Worm (Caenorhabditis elegans) whole organism, L3 larva: ENCODE data around the gene F46B6.13.

Experiments used
- ZK546.5 ChIP-seq: sonication (generic microtip); optimal IDR thresholded peaks from 2 replicates; lab custom pipeline; 2017; ENCODE audit warnings: missing biosample characterization, missing genetic modification characterization
- aly-2 ChIP-seq: fragments of 150-350 bp; optimal IDR thresholded peaks from 2 replicates; lab custom pipeline; 2014; ENCODE audit warnings: missing biosample characterization, missing genetic modification characterization
- ama-1 ChIP-seq: fragments of 150-350 bp; optimal IDR thresholded peaks from 2 replicates; lab custom pipeline; 2018
- ceh-16 ChIP-seq: sonication (generic microtip); optimal IDR thresholded peaks from 2 replicates; lab custom pipeline; 2017; ENCODE audit warnings: missing biosample characterization, missing genetic modification characterization
- ceh-28 ChIP-seq: fragments of 150-350 bp; optimal IDR thresholded peaks from 2 replicates; lab custom pipeline; 2014; ENCODE audit warnings: missing biosample characterization, missing genetic modification reagents, missing genetic modification characterization
- ceh-82 ChIP-seq: fragments of 150-350 bp; optimal IDR thresholded peaks from 2 replicates; lab custom pipeline; 2014; ENCODE audit warnings: missing biosample characterization, missing genetic modification characterization
- ceh-9 ChIP-seq: sonication (generic microtip); optimal IDR thresholded peaks from 2 replicates; lab custom pipeline; 2018; ENCODE audit warnings: missing biosample characterization, missing genetic modification characterization
- daf-12 ChIP-seq: fragments of 150-350 bp; optimal IDR thresholded peaks from 2 replicates; lab custom pipeline; 2014; ENCODE audit warnings: missing biosample characterization, missing genetic modification reagents, missing genetic modification characterization
- egl-27 ChIP-seq: sonication (generic microtip); optimal IDR thresholded peaks from 4 replicates; lab custom pipeline; 2017; ENCODE audit warnings: missing biosample characterization, missing genetic modification reagents, missing genetic modification characterization
- elt-1 ChIP-seq: fragments of 150-350 bp; optimal IDR thresholded peaks from 2 replicates; lab custom pipeline; 2014; ENCODE audit warnings: missing biosample characterization, missing genetic modification characterization
- fkh-10 ChIP-seq: sonication (generic microtip); optimal IDR thresholded peaks from 2 replicates; lab custom pipeline; 2017; ENCODE audit warnings: missing biosample characterization, missing genetic modification reagents, missing genetic modification characterization
- fos-1 ChIP-seq: fragments of 150-350 bp; optimal IDR thresholded peaks from 2 replicates; lab custom pipeline; 2014; ENCODE audit warnings: missing biosample characterization, missing genetic modification characterization
- hmg-11 ChIP-seq: sonication (generic microtip); optimal IDR thresholded peaks from 2 replicates; lab custom pipeline; 2016; ENCODE audit warnings: missing genetic modification characterization, missing compliant biosample characterization
- lin-15B ChIP-seq: fragments of 150-350 bp; optimal IDR thresholded peaks from 2 replicates; lab custom pipeline; 2014; ENCODE audit warnings: missing biosample characterization, missing genetic modification characterization
- lin-39 ChIP-seq: fragments of 150-350 bp; optimal IDR thresholded peaks from 2 replicates; lab custom pipeline; 2018; ENCODE audit warnings: missing biosample characterization, missing genetic modification reagents, missing genetic modification characterization
- mdl-1 ChIP-seq: fragments of 150-350 bp; optimal IDR thresholded peaks from 2 replicates; lab custom pipeline; 2014; ENCODE audit warnings: missing biosample characterization, missing genetic modification characterization
- nfya-1 ChIP-seq: sonication (generic microtip); optimal IDR thresholded peaks from 2 replicates; lab custom pipeline; 2017; ENCODE audit warnings: missing genetic modification characterization, mild to moderate bottlenecking, missing compliant biosample characterization, antibody characterized with exemption, moderate library complexity; ENCODE audit not compliant: insufficient read depth
- nhr-11 ChIP-seq: fragments of 150-350 bp; optimal IDR thresholded peaks from 2 replicates; lab custom pipeline; 2014; ENCODE audit warnings: missing biosample characterization, missing genetic modification characterization
- nhr-12 ChIP-seq: fragments of 150-350 bp; optimal IDR thresholded peaks from 2 replicates; lab custom pipeline; 2014; ENCODE audit warnings: missing biosample characterization, missing genetic modification characterization
- nhr-237 ChIP-seq: fragments of 150-350 bp; optimal IDR thresholded peaks from 2 replicates; lab custom pipeline; 2014; ENCODE audit warnings: missing biosample characterization, missing genetic modification characterization
- nhr-25 ChIP-seq: sonication (generic microtip); optimal IDR thresholded peaks from 2 replicates; lab custom pipeline; 2017; ENCODE audit warnings: missing biosample characterization, missing genetic modification characterization
- nhr-28 ChIP-seq: fragments of 150-350 bp; optimal IDR thresholded peaks from 2 replicates; lab custom pipeline; 2014; ENCODE audit warnings: missing biosample characterization, missing genetic modification characterization
- nhr-43 ChIP-seq: sonication (generic microtip); optimal IDR thresholded peaks from 2 replicates; lab custom pipeline; 2016; ENCODE audit warnings: mild to moderate bottlenecking, missing genetic modification characterization, missing compliant biosample characterization; ENCODE audit not compliant: poor library complexity, severe bottlenecking
- nhr-67 ChIP-seq: fragments of 150-350 bp; optimal IDR thresholded peaks from 2 replicates; lab custom pipeline; 2014; ENCODE audit warnings: missing biosample characterization, missing genetic modification characterization
- nhr-76 ChIP-seq: fragments of 150-350 bp; sonication (generic microtip); optimal IDR thresholded peaks from 5 replicates; lab custom pipeline; 2014; ENCODE audit warnings: missing biosample characterization, missing genetic modification characterization
- nhr-77 ChIP-seq: fragments of 150-350 bp; optimal IDR thresholded peaks from 2 replicates; lab custom pipeline; 2014; ENCODE audit warnings: missing biosample characterization, missing genetic modification characterization
- pha-4 ChIP-seq: fragments of 150-350 bp; optimal IDR thresholded peaks from 2 replicates; lab custom pipeline; 2014; ENCODE audit warnings: missing biosample characterization, missing genetic modification reagents, missing genetic modification characterization
- skn-1 ChIP-seq: fragments of 150-350 bp; optimal IDR thresholded peaks from 2 replicates; lab custom pipeline; 2014; ENCODE audit warnings: missing biosample characterization, missing genetic modification characterization
- tbx-2 ChIP-seq: sonication (generic microtip); optimal IDR thresholded peaks from 2 replicates; lab custom pipeline; 2016; ENCODE audit warnings: mild to moderate bottlenecking, missing genetic modification characterization, missing compliant biosample characterization
- unc-39 ChIP-seq: sonication (generic microtip); optimal IDR thresholded peaks from 4 replicates; lab custom pipeline; 2017; ENCODE audit warnings: missing biosample characterization, missing genetic modification characterization
- unc-62 ChIP-seq: fragments of 150-350 bp; sonication (generic microtip); optimal IDR thresholded peaks from 4 replicates; lab custom pipeline; 2014; ENCODE audit warnings: missing biosample characterization, missing genetic modification reagents, missing genetic modification characterization
- zag-1 ChIP-seq: fragments of 150-350 bp; optimal IDR thresholded peaks from 2 replicates; lab custom pipeline; 2014; ENCODE audit warnings: missing biosample characterization, missing genetic modification characterization
- ztf-11 ChIP-seq: fragments of 150-350 bp; optimal IDR thresholded peaks from 2 replicates; lab custom pipeline; 2014; ENCODE audit warnings: missing biosample characterization, missing genetic modification characterization
- ztf-4 ChIP-seq: fragments of 150-350 bp; optimal IDR thresholded peaks from 2 replicates; lab custom pipeline; 2014; ENCODE audit warnings: missing biosample characterization, missing genetic modification characterization

The F46B6.13 gene

ce11 chrV:9782045-9782444 lies 16.9 kb downstream of the F46B6.13 start:
- TF ChIP-seq egl-27 (tag; lab: Kevin White, UChicago) (no peak), nhr-28 (tag; lab: Kevin White, UChicago) (no peak), nhr-12 (tag; lab: Kevin White, UChicago) (no peak), ceh-16 (tag; lab: Kevin White, UChicago) (no peak), elt-1 (tag; lab: Kevin White, UChicago) (no peak)

DNA sequence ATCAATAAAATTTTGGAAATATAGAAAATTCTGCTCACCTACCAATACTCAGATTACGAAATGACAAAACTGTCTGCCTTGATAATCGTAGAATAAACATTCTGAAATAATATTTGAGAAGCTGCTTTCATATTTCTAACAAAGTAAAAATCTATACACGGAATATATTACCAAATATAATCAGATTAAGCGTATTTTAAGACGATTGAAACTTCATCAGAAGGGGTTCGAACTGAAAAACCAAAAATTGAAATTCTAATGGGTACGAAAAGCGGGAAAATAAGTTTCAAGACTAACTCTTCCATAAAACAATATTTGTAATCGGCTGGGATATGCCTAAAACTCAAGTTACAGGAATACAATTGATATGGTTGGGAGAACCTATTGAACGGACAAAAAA lies 19.6 kb downstream of the F46B6.13 start, which contains the start of gene F46B6.4:
TSS of gene F46B6.4 (minus strand) at position 101 of the 400 bp plus-strand sequence.
- TF ChIP-seq skn-1 (tag; lab: Kevin White, UChicago), result no peak
- no peak for TF ChIP-seq nhr-28 (tag; lab: Kevin White, UChicago)
- TF ChIP-seq tbx-2 (tag; lab: Kevin White, UChicago), result no peak
- no peak for TF ChIP-seq hmg-11 (tag; lab: Kevin White, UChicago)
- no peak for TF ChIP-seq lin-15B (tag; lab: Kevin White, UChicago)
- no peak for TF ChIP-seq ama-1 (lab: Kevin White, UChicago)
- TF ChIP-seq nhr-237 (tag; lab: Kevin White, UChicago), result no peak
- no peak for TF ChIP-seq nhr-11 (tag; lab: Kevin White, UChicago)
- no peak for TF ChIP-seq ceh-16 (tag; lab: Kevin White, UChicago)
- no peak for TF ChIP-seq ztf-11 (tag; lab: Kevin White, UChicago)
- no peak for TF ChIP-seq ceh-82 (tag; lab: Kevin White, UChicago)

- TF ChIP-seq ceh-28 (no peak), ztf-11 (tag; lab: Kevin White, UChicago) (no peak), unc-62 (no peak), ceh-16 (tag; lab: Kevin White, UChicago) (no peak), ZK546.5 (no peak), fkh-10 (GFP tag; lab: Kevin White, UChicago) (no peak), nhr-43 (no peak), nhr-77 (tag; lab: Kevin White, UChicago) (no peak), nhr-237 (tag; lab: Kevin White, UChicago) (no peak), zag-1 (no peak), pha-4 (tag; lab: Kevin White, UChicago) (no peak), unc-39 (no peak), tbx-2 (tag; lab: Kevin White, UChicago) (no peak), nfya-1 (tag; lab: Kevin White, UChicago) (no peak), fos-1 (tag; lab: Kevin White, UChicago) (no peak), lin-39 (tag; lab: Kevin White, UChicago) (no peak)
- TF ChIP-seq, all 47 proteins: peak for 0
Measured at ce11 chrV:9777645-9778044, 21.3 kb downstream of the F46B6.13 start, which contains the start of gene smg-4. TSS of gene smg-4 (minus strand) at chrV:9777745.

ce11 chrV:9775734-9776133 lies 23.2 kb downstream of the F46B6.13 start, which contains the start of gene F46B6.12:
TSS of gene F46B6.12 (minus strand) at chrV:9775834.
- TF ChIP-seq elt-1 (tag; lab: Kevin White, UChicago), result no peak
- no peak for TF ChIP-seq nhr-237 (tag; lab: Kevin White, UChicago)
- TF ChIP-seq lin-15B (tag; lab: Kevin White, UChicago), result no peak
- TF ChIP-seq ceh-82 (tag; lab: Kevin White, UChicago), result no peak
- TF ChIP-seq ceh-9 (tag; lab: Kevin White, UChicago), result no peak
- TF ChIP-seq daf-12 (tag; lab: Kevin White, UChicago), result no peak
- no peak for TF ChIP-seq ZK546.5
- TF ChIP-seq, all 47 proteins: peak for 0

ce11 chrV:9771970-9772369 lies 27.0 kb downstream of the F46B6.13 start, which contains the start of gene F46B6.2:
TSS of gene F46B6.2 (plus strand) at chrV:9772285.
- TF ChIP-seq ceh-28 (no peak), nhr-25 (tag; lab: Kevin White, UChicago) (no peak), zag-1 (no peak)

ce11 chrV:9771311-9771710 lies 27.7 kb downstream of the F46B6.13 start:
- TF ChIP-seq nhr-237 (tag; lab: Kevin White, UChicago) (no peak), nhr-67 (no peak), zag-1 (no peak), nhr-76 (no peak), skn-1 (tag; lab: Kevin White, UChicago) (no peak), mdl-1 (tag; lab: Kevin White, UChicago) (no peak), nhr-43 (no peak), lin-39 (tag; lab: Kevin White, UChicago) (no peak), egl-27 (tag; lab: Kevin White, UChicago) (no peak), nhr-77 (tag; lab: Kevin White, UChicago) (no peak), ZK546.5 (no peak), aly-2 (tag; lab: Kevin White, UChicago) (no peak), ceh-28 (no peak), pha-4 (tag; lab: Kevin White, UChicago) (no peak), tbx-2 (tag; lab: Kevin White, UChicago) (no peak), ztf-4 (tag; lab: Kevin White, UChicago) (no peak)
